Worm (Caenorhabditis elegans) whole organism, L1 larva: Measurements from ENCODE around the gene utp-20.

ENCODE experiments used
- C04F5.9 ChIP-seq: sonication (generic microtip); optimal IDR thresholded peaks from 2 replicates; lab custom pipeline; 2016; ENCODE audit warnings: missing genetic modification characterization, missing compliant biosample characterization
- C16A3.4 ChIP-seq: fragments of 150-350 bp; optimal IDR thresholded peaks from 2 replicates; lab custom pipeline; 2014; ENCODE audit warnings: missing biosample characterization, missing genetic modification characterization
- Y116A8C.19 ChIP-seq: sonication (generic microtip); optimal IDR thresholded peaks from 2 replicates; lab custom pipeline; 2016; ENCODE audit warnings: missing compliant biosample characterization, missing genetic modification characterization, borderline replicate concordance
- aha-1 ChIP-seq: fragments of 150-350 bp; optimal IDR thresholded peaks from 2 replicates; lab custom pipeline; 2014; ENCODE audit warnings: missing biosample characterization, missing genetic modification characterization
- blmp-1 ChIP-seq: fragments of 150-350 bp; optimal IDR thresholded peaks from 2 replicates; lab custom pipeline; 2014; ENCODE audit warnings: missing biosample characterization, missing genetic modification characterization
- ceh-88 ChIP-seq: fragments of 200-800 bp; sonication (Bioruptor generic); IDR thresholded peaks from 2 replicates; pipeline ENCODE4 v1.3.6; 2022; ENCODE audit warnings: missing genetic modification characterization, missing compliant biosample characterization
- dpl-1 ChIP-seq, 3 experiments: fragments of 150-350 bp in 2 of 3; sonication (generic microtip) in 1 of 3; optimal IDR thresholded peaks; 2 replicates each; lab custom pipeline; 2014 to 2017; ENCODE audit warnings: missing biosample characterization in 3 of 3, missing genetic modification characterization in 3 of 3, missing genetic modification reagents in 3 of 3
- dsc-1 ChIP-seq: sonication (generic microtip); optimal IDR thresholded peaks from 2 replicates; lab custom pipeline; 2016; ENCODE audit warnings: mild to moderate bottlenecking, missing genetic modification characterization, missing compliant biosample characterization
- efl-1 ChIP-seq, 4 experiments: fragments of 150-350 bp; optimal IDR thresholded peaks in 3 of 4; peaks in 1 of 4; 1 replicate in 1 of 4; 2 replicates in 3 of 4; lab custom pipeline; 2014; ENCODE audit warnings: missing biosample characterization in 2 of 4, missing genetic modification characterization in 2 of 4, missing genetic modification reagents in 2 of 4
- egl-13 ChIP-seq: sonication (generic microtip); optimal IDR thresholded peaks from 2 replicates; lab custom pipeline; 2016; ENCODE audit warnings: missing genotype, missing genetic modification reagents, missing genetic modification characterization, missing compliant biosample characterization
- egl-27 ChIP-seq, 2 experiments: fragments of 150-350 bp in 1 of 2; sonication (generic microtip); optimal IDR thresholded peaks; 3 replicates each; lab custom pipeline; 2017 to 2018; ENCODE audit warnings: missing biosample characterization in 2 of 2, missing genetic modification characterization in 2 of 2, missing genetic modification reagents in 2 of 2
- ets-5 ChIP-seq: fragments of 200-800 bp; sonication (Bioruptor generic); IDR thresholded peaks from 2 replicates; pipeline ENCODE4 v1.3.6; 2022; ENCODE audit warnings: missing genetic modification characterization, missing compliant biosample characterization
- fkh-10 ChIP-seq: sonication (generic microtip); optimal IDR thresholded peaks from 2 replicates; lab custom pipeline; 2017; ENCODE audit warnings: missing biosample characterization, missing genetic modification reagents, missing genetic modification characterization
- fkh-4 ChIP-seq: sonication (generic microtip); optimal IDR thresholded peaks from 2 replicates; lab custom pipeline; 2016; ENCODE audit warnings: missing compliant biosample characterization, missing genetic modification characterization, borderline replicate concordance
- grh-1 ChIP-seq: fragments of 200-800 bp; sonication (Bioruptor generic); IDR thresholded peaks from 2 replicates; pipeline ENCODE4 v1.3.6; 2022; ENCODE audit warnings: missing genetic modification reagents, missing genetic modification characterization, missing compliant biosample characterization
- hlh-4 ChIP-seq: sonication (generic microtip); optimal IDR thresholded peaks from 2 replicates; lab custom pipeline; 2016; ENCODE audit warnings: mild to moderate bottlenecking, missing genetic modification characterization, missing compliant biosample characterization
- hpl-2 ChIP-seq: fragments of 150-350 bp; optimal IDR thresholded peaks from 2 replicates; lab custom pipeline; 2014; ENCODE audit warnings: missing biosample characterization, missing genetic modification reagents, missing genetic modification characterization
- isw-1 ChIP-seq: fragments of 200-800 bp; sonication (Bioruptor generic); IDR thresholded peaks from 2 replicates; pipeline ENCODE4 v1.3.6; 2022; ENCODE audit warnings: missing genetic modification characterization, missing compliant biosample characterization
- jun-1 ChIP-seq: fragments of 150-350 bp; optimal IDR thresholded peaks from 2 replicates; lab custom pipeline; 2014; ENCODE audit warnings: missing biosample characterization, missing genetic modification reagents, missing genetic modification characterization
- lin-13 ChIP-seq: fragments of 150-350 bp; optimal IDR thresholded peaks from 2 replicates; lab custom pipeline; 2014; ENCODE audit warnings: missing biosample characterization, missing genetic modification reagents, missing genetic modification characterization
- lin-14 ChIP-seq: fragments of 200-800 bp; sonication (Bioruptor generic); optimal IDR thresholded peaks from 2 replicates; lab custom pipeline; 2018; ENCODE audit warnings: mild to moderate bottlenecking, missing genetic modification characterization, moderate library complexity, missing compliant biosample characterization
- lin-15B ChIP-seq: fragments of 150-350 bp; sonication (generic microtip); optimal IDR thresholded peaks from 3 replicates; lab custom pipeline; 2014; ENCODE audit warnings: missing biosample characterization, missing genetic modification characterization
- lir-3 ChIP-seq: sonication (generic microtip); optimal IDR thresholded peaks from 2 replicates; lab custom pipeline; 2016; ENCODE audit warnings: mild to moderate bottlenecking, missing genetic modification characterization, moderate library complexity, missing compliant biosample characterization; ENCODE audit not compliant: poor library complexity
- lsy-2 ChIP-seq, 2 experiments: fragments of 150-350 bp; optimal IDR thresholded peaks; 2 replicates each; lab custom pipeline; 2014; ENCODE audit warnings: missing biosample characterization in 2 of 2, missing genetic modification characterization in 2 of 2
- mdl-1 ChIP-seq, 2 experiments: fragments of 150-350 bp; optimal IDR thresholded peaks; 2 replicates each; lab custom pipeline; 2014 to 2017; ENCODE audit warnings: missing biosample characterization in 2 of 2, missing genetic modification characterization in 2 of 2, inconsistent platforms in 1 of 2
- nhr-11 ChIP-seq: fragments of 150-350 bp; optimal IDR thresholded peaks from 2 replicates; lab custom pipeline; 2014; ENCODE audit warnings: missing biosample characterization, missing genetic modification characterization
- nhr-12 ChIP-seq: sonication (generic microtip); optimal IDR thresholded peaks from 2 replicates; lab custom pipeline; 2017; ENCODE audit warnings: missing biosample characterization, missing genetic modification characterization
- nhr-19 ChIP-seq: fragments of 200-800 bp; sonication (Bioruptor generic); conservative IDR thresholded peaks from 2 replicates; pipeline ENCODE4 v1.3.6; 2022; ENCODE audit warnings: missing genetic modification characterization, missing compliant biosample characterization
- nhr-237 ChIP-seq: fragments of 150-350 bp; optimal IDR thresholded peaks from 2 replicates; lab custom pipeline; 2014; ENCODE audit warnings: missing biosample characterization, missing genetic modification characterization
- nhr-47 ChIP-seq: sonication (generic microtip); optimal IDR thresholded peaks from 2 replicates; lab custom pipeline; 2016; ENCODE audit warnings: mild to moderate bottlenecking, missing genetic modification characterization, moderate library complexity, missing compliant biosample characterization
- nhr-71 ChIP-seq: sonication (generic microtip); optimal IDR thresholded peaks from 2 replicates; lab custom pipeline; 2016; ENCODE audit warnings: mild to moderate bottlenecking, missing genetic modification characterization, moderate library complexity, missing compliant biosample characterization
- nhr-84 ChIP-seq: sonication (generic microtip); optimal IDR thresholded peaks from 2 replicates; lab custom pipeline; 2017; ENCODE audit warnings: missing biosample characterization, missing genetic modification characterization
- nhr-85 ChIP-seq: sonication (generic microtip); peaks from one replicate; lab custom pipeline; 2016; ENCODE audit warnings: missing genetic modification characterization, inconsistent platforms, missing compliant biosample characterization
- pax-3 ChIP-seq: fragments of 200-800 bp; sonication (Bioruptor generic); optimal IDR thresholded peaks from 2 replicates; lab custom pipeline; 2018; ENCODE audit warnings: mild to moderate bottlenecking, missing genetic modification characterization, moderate library complexity, missing compliant biosample characterization
- pqm-1 ChIP-seq: sonication (generic microtip); optimal IDR thresholded peaks from 3 replicates; lab custom pipeline; 2017; ENCODE audit warnings: missing biosample characterization, missing genetic modification characterization
- skn-1 ChIP-seq: fragments of 150-350 bp; optimal IDR thresholded peaks from 2 replicates; lab custom pipeline; 2014; ENCODE audit warnings: missing biosample characterization, missing genetic modification characterization
- sox-4 ChIP-seq: sonication (generic microtip); optimal IDR thresholded peaks from 2 replicates; lab custom pipeline; 2016; ENCODE audit warnings: missing genetic modification characterization, missing compliant biosample characterization
- sptf-1 ChIP-seq: fragments of 150-350 bp; optimal IDR thresholded peaks from 2 replicates; lab custom pipeline; 2014; ENCODE audit warnings: missing biosample characterization, missing genetic modification characterization
- sup-37 ChIP-seq: fragments of 200-800 bp; sonication (Bioruptor generic); optimal IDR thresholded peaks from 2 replicates; lab custom pipeline; 2018; ENCODE audit warnings: mild to moderate bottlenecking, missing genetic modification characterization, missing compliant biosample characterization
- swsn-7 ChIP-seq: sonication (generic microtip); optimal IDR thresholded peaks from 2 replicates; lab custom pipeline; 2016; ENCODE audit warnings: missing genetic modification characterization, missing compliant biosample characterization
- tbx-2 ChIP-seq: sonication (generic microtip); optimal IDR thresholded peaks from 2 replicates; lab custom pipeline; 2016; ENCODE audit warnings: missing genetic modification characterization, missing compliant biosample characterization
- unc-30 ChIP-seq: sonication (generic microtip); optimal IDR thresholded peaks from 2 replicates; lab custom pipeline; 2017; ENCODE audit warnings: missing biosample characterization, missing genetic modification characterization
- unc-62 ChIP-seq: fragments of 150-350 bp; optimal IDR thresholded peaks from 2 replicates; lab custom pipeline; 2014; ENCODE audit warnings: missing biosample characterization, missing genetic modification reagents, missing genetic modification characterization
- unc-86 ChIP-seq: sonication (generic microtip); optimal IDR thresholded peaks from 2 replicates; lab custom pipeline; 2016; ENCODE audit warnings: missing genetic modification characterization, missing compliant biosample characterization
- unc-98 ChIP-seq: fragments of 200-800 bp; sonication (Bioruptor generic); IDR thresholded peaks from 2 replicates; pipeline ENCODE4 v1.3.6; 2022; ENCODE audit warnings: missing genetic modification characterization, missing compliant biosample characterization
- vab-15 ChIP-seq: sonication (generic microtip); optimal IDR thresholded peaks from 2 replicates; lab custom pipeline; 2017; ENCODE audit warnings: missing genotype, mild to moderate bottlenecking, missing genetic modification characterization, missing compliant biosample characterization
- xbp-1 ChIP-seq: sonication (generic microtip); optimal IDR thresholded peaks from 2 replicates; lab custom pipeline; 2016; ENCODE audit warnings: missing genetic modification characterization, missing compliant biosample characterization
- zag-1 ChIP-seq: fragments of 150-350 bp; optimal IDR thresholded peaks from 2 replicates; lab custom pipeline; 2014; ENCODE audit warnings: missing biosample characterization, missing genetic modification characterization
- ztf-11 ChIP-seq, 2 experiments: sonication (generic microtip); optimal IDR thresholded peaks; 2 replicates each; lab custom pipeline; 2016 to 2017; ENCODE audit warnings: missing genetic modification characterization in 2 of 2, missing biosample characterization in 1 of 2, missing compliant biosample characterization in 1 of 2
- ztf-4 ChIP-seq: fragments of 150-350 bp; optimal IDR thresholded peaks from 2 replicates; lab custom pipeline; 2014; ENCODE audit warnings: missing biosample characterization, missing genetic modification characterization

Gene utp-20

ce11 chrII:6535957-6536424 lies at the start of gene utp-20 (continued):
- TF ChIP-seq C16A3.4 (tag; lab: Kevin White, UChicago) (peak; percentile 83), Y116A8C.19 (tag; lab: Kevin White, UChicago) (no peak), tbx-2 (tag; lab: Kevin White, UChicago) (no peak), swsn-7 (tag; lab: Kevin White, UChicago) (peak; percentile 50), fkh-4 (tag; lab: Kevin White, UChicago) (no peak), C04F5.9 (tag; lab: Kevin White, UChicago) (no peak), fkh-10 (peak; percentile 3), sox-4 (tag; lab: Kevin White, UChicago) (no peak), sup-37 (GFP tag; lab: Kevin White, UChicago) (no peak), nhr-84 (tag; lab: Kevin White, UChicago) (no peak), egl-27 (tag; optimal IDR thresholded peaks at IDR 0.05; lab: Kevin White, UChicago) (no peak), ets-5 (GFP tag; lab: Robert Waterston, UW) (no peak), ceh-88 (GFP tag; lab: Robert Waterston, UW) (no peak), lir-3 (no peak), ztf-11 (tag; optimal IDR thresholded peaks at IDR 0.05; lab: Kevin White, UChicago) (no peak), ztf-4 (tag; lab: Kevin White, UChicago) (no peak), skn-1 (peak; percentile 59), aha-1 (no peak), nhr-12 (no peak), xbp-1 (tag; lab: Kevin White, UChicago) (peak; percentile 56), efl-1 (optimal IDR thresholded peaks at IDR 0.05; lab: Kevin White, UChicago) (peak; percentile 81 to 92), efl-1 (GFP tag; optimal IDR thresholded peaks at IDR 0.05 in 1 of 2; lab: Kevin White, UChicago) (peak; percentile 92 to 99), unc-86 (no peak), grh-1 (GFP tag; lab: Robert Waterston, UW) (no peak), isw-1 (GFP tag; lab: Robert Waterston, UW) (no peak; the same call in 1 of the 2 replicates), hlh-4 (no peak), unc-98 (GFP tag; lab: Robert Waterston, UW) (no peak), mdl-1 (tag; optimal IDR thresholded peaks at IDR 0.05; lab: Kevin White, UChicago) (peak in 1 of 2 experiments; percentile 10), lin-15B (tag; lab: Kevin White, UChicago) (peak; percentile 22), lsy-2 (tag; optimal IDR thresholded peaks at IDR 0.05; lab: Kevin White, UChicago) (peak; percentile 69 to 82), unc-30 (tag; lab: Kevin White, UChicago) (no peak), unc-62 (GFP tag; lab: Kevin White, UChicago) (no peak)

- TF ChIP-seq hpl-2 (GFP tag; lab: Kevin White, UChicago) (no peak), vab-15 (tag; lab: Kevin White, UChicago) (no peak), ztf-11 (tag; optimal IDR thresholded peaks at IDR 0.05; lab: Kevin White, UChicago) (peak in 1 of 2 experiments; percentile 32), dpl-1 (GFP tag; optimal IDR thresholded peaks at IDR 0.05; lab: Kevin White, UChicago) (peak; percentile 71 to 86 (median 80)), nhr-19 (GFP tag; lab: Robert Waterston, UW) (peak; percentile 74), aha-1 (no peak), pax-3 (no peak), mdl-1 (tag; optimal IDR thresholded peaks at IDR 0.05; lab: Kevin White, UChicago) (peak in 1 of 2 experiments; percentile 41), dsc-1 (peak; percentile 60), lin-13 (GFP tag; lab: Kevin White, UChicago) (peak; percentile 67), sptf-1 (tag; lab: Kevin White, UChicago) (no peak), jun-1 (tag; lab: Kevin White, UChicago) (peak; percentile 33), sup-37 (GFP tag; lab: Kevin White, UChicago) (no peak), ztf-4 (tag; lab: Kevin White, UChicago) (no peak), pqm-1 (tag; lab: Kevin White, UChicago) (no peak), egl-13 (tag; lab: Kevin White, UChicago) (no peak), blmp-1 (peak; percentile 77), lsy-2 (tag; optimal IDR thresholded peaks at IDR 0.05; lab: Kevin White, UChicago) (peak; percentile 98 to 99), zag-1 (tag; lab: Kevin White, UChicago) (no peak), nhr-47 (tag; lab: Kevin White, UChicago) (peak; percentile 71), lin-14 (GFP tag; lab: Kevin White, UChicago) (peak; percentile 65), nhr-237 (tag; lab: Kevin White, UChicago) (no peak), nhr-71 (peak; percentile 81), lin-15B (tag; lab: Kevin White, UChicago) (peak; percentile 70), nhr-11 (tag; lab: Kevin White, UChicago) (no peak), unc-62 (GFP tag; lab: Kevin White, UChicago) (no peak), nhr-85 (tag; lab: Kevin White, UChicago) (peak; percentile 84), fkh-4 (tag; lab: Kevin White, UChicago) (no peak), isw-1 (GFP tag; lab: Robert Waterston, UW) (peak; percentile 51)
These were observed 46.4 kb upstream of the utp-20 start, which contains the start of the genes snr-3 and rsp-5 for ce11 chrII:6489711-6490184. Gene snr-3 (minus strand): TSS chrII:6489761. Gene rsp-5 (plus strand): TSS chrII:6490165.
